Worm (Caenorhabditis elegans) whole organism, L3 larva: Measurements from ENCODE around the gene lips-15.
A peak's percentile ranks its signal among the peaks of the same experiment; 100 is the strongest.

ENCODE experiments used
- R02D3.7 ChIP-seq: fragments of 150-350 bp; optimal IDR thresholded peaks from 2 replicates; lab custom pipeline; 2014; ENCODE audit warnings: missing biosample characterization, missing genetic modification characterization
- ZK546.5 ChIP-seq: sonication (generic microtip); optimal IDR thresholded peaks from 2 replicates; lab custom pipeline; 2017; ENCODE audit warnings: missing biosample characterization, missing genetic modification characterization
- aly-2 ChIP-seq: fragments of 150-350 bp; optimal IDR thresholded peaks from 2 replicates; lab custom pipeline; 2014; ENCODE audit warnings: missing biosample characterization, missing genetic modification characterization
- ceh-16 ChIP-seq: sonication (generic microtip); optimal IDR thresholded peaks from 2 replicates; lab custom pipeline; 2017; ENCODE audit warnings: missing biosample characterization, missing genetic modification characterization
- ceh-28 ChIP-seq: fragments of 150-350 bp; optimal IDR thresholded peaks from 2 replicates; lab custom pipeline; 2014; ENCODE audit warnings: missing biosample characterization, missing genetic modification reagents, missing genetic modification characterization
- ceh-82 ChIP-seq: fragments of 150-350 bp; optimal IDR thresholded peaks from 2 replicates; lab custom pipeline; 2014; ENCODE audit warnings: missing biosample characterization, missing genetic modification characterization
- daf-12 ChIP-seq: fragments of 150-350 bp; optimal IDR thresholded peaks from 2 replicates; lab custom pipeline; 2014; ENCODE audit warnings: missing biosample characterization, missing genetic modification reagents, missing genetic modification characterization
- egl-27 ChIP-seq: sonication (generic microtip); optimal IDR thresholded peaks from 4 replicates; lab custom pipeline; 2017; ENCODE audit warnings: missing biosample characterization, missing genetic modification reagents, missing genetic modification characterization
- egl-5 ChIP-seq: fragments of 150-350 bp; optimal IDR thresholded peaks from 2 replicates; lab custom pipeline; 2017; ENCODE audit warnings: missing biosample characterization, missing genetic modification reagents, missing genetic modification characterization, inconsistent platforms
- elt-1 ChIP-seq: fragments of 150-350 bp; optimal IDR thresholded peaks from 2 replicates; lab custom pipeline; 2014; ENCODE audit warnings: missing biosample characterization, missing genetic modification characterization
- elt-3 ChIP-seq, 3 experiments: fragments of 150-350 bp in 1 of 3; sonication (generic microtip) in 2 of 3; optimal IDR thresholded peaks; 2 replicates in 2 of 3; 4 replicates in 1 of 3; lab custom pipeline; 2014 to 2017; ENCODE audit warnings: missing biosample characterization in 3 of 3, missing genetic modification characterization in 3 of 3
- eor-1 ChIP-seq, 2 experiments: fragments of 150-350 bp; optimal IDR thresholded peaks; 2 replicates each; lab custom pipeline; 2014 to 2018; ENCODE audit warnings: missing biosample characterization in 2 of 2, missing genetic modification characterization in 2 of 2
- fkh-10 ChIP-seq: sonication (generic microtip); optimal IDR thresholded peaks from 2 replicates; lab custom pipeline; 2017; ENCODE audit warnings: missing biosample characterization, missing genetic modification reagents, missing genetic modification characterization
- fkh-2 ChIP-seq: fragments of 150-350 bp; optimal IDR thresholded peaks from 2 replicates; lab custom pipeline; 2014; ENCODE audit warnings: missing biosample characterization, missing genetic modification reagents, missing genetic modification characterization
- fos-1 ChIP-seq: fragments of 150-350 bp; optimal IDR thresholded peaks from 2 replicates; lab custom pipeline; 2014; ENCODE audit warnings: missing biosample characterization, missing genetic modification characterization
- hmg-11 ChIP-seq: sonication (generic microtip); optimal IDR thresholded peaks from 2 replicates; lab custom pipeline; 2016; ENCODE audit warnings: missing genetic modification characterization, missing compliant biosample characterization
- jun-1 ChIP-seq: fragments of 150-350 bp; optimal IDR thresholded peaks from 2 replicates; lab custom pipeline; 2014; ENCODE audit warnings: missing biosample characterization, missing genetic modification reagents, missing genetic modification characterization
- lin-15B ChIP-seq: fragments of 150-350 bp; optimal IDR thresholded peaks from 2 replicates; lab custom pipeline; 2014; ENCODE audit warnings: missing biosample characterization, missing genetic modification characterization
- lin-39 ChIP-seq: fragments of 150-350 bp; optimal IDR thresholded peaks from 2 replicates; lab custom pipeline; 2018; ENCODE audit warnings: missing biosample characterization, missing genetic modification reagents, missing genetic modification characterization
- mdl-1 ChIP-seq: fragments of 150-350 bp; optimal IDR thresholded peaks from 2 replicates; lab custom pipeline; 2014; ENCODE audit warnings: missing biosample characterization, missing genetic modification characterization
- mml-1 ChIP-seq: fragments of 150-350 bp; sonication (generic microtip); optimal IDR thresholded peaks from 3 replicates; lab custom pipeline; 2014; ENCODE audit warnings: missing biosample characterization, missing genetic modification characterization
- nfya-1 ChIP-seq: sonication (generic microtip); optimal IDR thresholded peaks from 2 replicates; lab custom pipeline; 2017; ENCODE audit warnings: missing genetic modification characterization, mild to moderate bottlenecking, missing compliant biosample characterization, antibody characterized with exemption, moderate library complexity; ENCODE audit not compliant: insufficient read depth
- nhr-11 ChIP-seq: fragments of 150-350 bp; optimal IDR thresholded peaks from 2 replicates; lab custom pipeline; 2014; ENCODE audit warnings: missing biosample characterization, missing genetic modification characterization
- nhr-12 ChIP-seq: fragments of 150-350 bp; optimal IDR thresholded peaks from 2 replicates; lab custom pipeline; 2014; ENCODE audit warnings: missing biosample characterization, missing genetic modification characterization
- nhr-23 ChIP-seq: fragments of 150-350 bp; optimal IDR thresholded peaks from 2 replicates; lab custom pipeline; 2014; ENCODE audit warnings: missing biosample characterization, missing genetic modification reagents, missing genetic modification characterization
- nhr-237 ChIP-seq: fragments of 150-350 bp; optimal IDR thresholded peaks from 2 replicates; lab custom pipeline; 2014; ENCODE audit warnings: missing biosample characterization, missing genetic modification characterization
- nhr-25 ChIP-seq: sonication (generic microtip); optimal IDR thresholded peaks from 2 replicates; lab custom pipeline; 2017; ENCODE audit warnings: missing biosample characterization, missing genetic modification characterization
- nhr-28 ChIP-seq: fragments of 150-350 bp; optimal IDR thresholded peaks from 2 replicates; lab custom pipeline; 2014; ENCODE audit warnings: missing biosample characterization, missing genetic modification characterization
- nhr-43 ChIP-seq: sonication (generic microtip); optimal IDR thresholded peaks from 2 replicates; lab custom pipeline; 2016; ENCODE audit warnings: mild to moderate bottlenecking, missing genetic modification characterization, missing compliant biosample characterization; ENCODE audit not compliant: poor library complexity, severe bottlenecking
- nhr-67 ChIP-seq: fragments of 150-350 bp; optimal IDR thresholded peaks from 2 replicates; lab custom pipeline; 2014; ENCODE audit warnings: missing biosample characterization, missing genetic modification characterization
- nhr-76 ChIP-seq: fragments of 150-350 bp; sonication (generic microtip); optimal IDR thresholded peaks from 5 replicates; lab custom pipeline; 2014; ENCODE audit warnings: missing biosample characterization, missing genetic modification characterization
- sea-2 ChIP-seq: fragments of 150-350 bp; sonication (generic microtip); optimal IDR thresholded peaks from 4 replicates; lab custom pipeline; 2014; ENCODE audit warnings: missing biosample characterization, missing genetic modification reagents, missing genetic modification characterization
- skn-1 ChIP-seq: fragments of 150-350 bp; optimal IDR thresholded peaks from 2 replicates; lab custom pipeline; 2014; ENCODE audit warnings: missing biosample characterization, missing genetic modification characterization
- snpc-4 ChIP-seq: fragments of 150-350 bp; optimal IDR thresholded peaks from 2 replicates; lab custom pipeline; 2014; ENCODE audit warnings: missing biosample characterization, missing genetic modification characterization
- tbx-2 ChIP-seq: sonication (generic microtip); optimal IDR thresholded peaks from 2 replicates; lab custom pipeline; 2016; ENCODE audit warnings: mild to moderate bottlenecking, missing genetic modification characterization, missing compliant biosample characterization
- unc-62 ChIP-seq: fragments of 150-350 bp; sonication (generic microtip); optimal IDR thresholded peaks from 4 replicates; lab custom pipeline; 2014; ENCODE audit warnings: missing biosample characterization, missing genetic modification reagents, missing genetic modification characterization
- zag-1 ChIP-seq: fragments of 150-350 bp; optimal IDR thresholded peaks from 2 replicates; lab custom pipeline; 2014; ENCODE audit warnings: missing biosample characterization, missing genetic modification characterization
- ztf-11 ChIP-seq: fragments of 150-350 bp; optimal IDR thresholded peaks from 2 replicates; lab custom pipeline; 2014; ENCODE audit warnings: missing biosample characterization, missing genetic modification characterization
- ztf-4 ChIP-seq: fragments of 150-350 bp; optimal IDR thresholded peaks from 2 replicates; lab custom pipeline; 2014; ENCODE audit warnings: missing biosample characterization, missing genetic modification characterization

Gene lips-15

ce11 chrII:12608653-12609052 is 4.5 kb downstream of the lips-15 start, which contains the start of gene Y38E10A.9:
TSS of gene Y38E10A.9 (plus strand) at chrII:12608953.
- no peak for TF ChIP-seq ZK546.5 (tag; lab: Kevin White, UChicago)
- no peak for TF ChIP-seq mml-1 (tag; lab: Kevin White, UChicago)
- no peak for TF ChIP-seq jun-1 (tag; lab: Kevin White, UChicago)
- no peak for TF ChIP-seq nhr-43
- no peak for TF ChIP-seq zag-1
- no peak for TF ChIP-seq elt-1
- no peak for TF ChIP-seq nhr-11 (tag; lab: Kevin White, UChicago)
- TF ChIP-seq aly-2 (tag; lab: Kevin White, UChicago), result no peak
- no peak for TF ChIP-seq nhr-23 (tag; lab: Kevin White, UChicago)
- no peak for TF ChIP-seq unc-62 (GFP tag; lab: Kevin White, UChicago)
- TF ChIP-seq hmg-11 (tag; lab: Kevin White, UChicago), result no peak
- no peak for TF ChIP-seq nhr-12
- TF ChIP-seq nhr-237, result no peak
- no peak for TF ChIP-seq R02D3.7 (tag; lab: Kevin White, UChicago)
- TF ChIP-seq snpc-4 (tag; lab: Kevin White, UChicago), result no peak
- TF ChIP-seq fkh-10 (GFP tag; lab: Kevin White, UChicago), result no peak
- TF ChIP-seq ceh-28 (tag; lab: Kevin White, UChicago), result no peak
- no peak for TF ChIP-seq egl-27 (tag; lab: Kevin White, UChicago)
- TF ChIP-seq ztf-4 (tag; lab: Kevin White, UChicago), result no peak
- TF ChIP-seq nhr-25, result no peak

- TF ChIP-seq ceh-82 (tag; lab: Kevin White, UChicago) (no peak), nhr-237 (no peak)
These were observed 8.0 kb downstream of the lips-15 start, which contains the start of gene nspe-4 for ce11 chrII:12612218-12612617. TSS of gene nspe-4 (plus strand) at chrII:12612518.

ce11 chrII:12615413-12615812 is 11.2 kb downstream of the lips-15 start:
- TF ChIP-seq zag-1, result no peak
- no peak for TF ChIP-seq lin-39 (tag; lab: Kevin White, UChicago)
- peak; percentile 42 for TF ChIP-seq nhr-23 (tag; lab: Kevin White, UChicago)
- TF ChIP-seq nhr-43, result peak; percentile 91
- no peak for TF ChIP-seq nhr-28 (tag; lab: Kevin White, UChicago)
- no peak for TF ChIP-seq ceh-16 (tag; lab: Kevin White, UChicago)
- no peak for TF ChIP-seq mml-1 (tag; lab: Kevin White, UChicago)
- no peak for TF ChIP-seq ZK546.5 (tag; lab: Kevin White, UChicago)
- TF ChIP-seq skn-1 (tag; lab: Kevin White, UChicago), result no peak
- TF ChIP-seq, all 47 proteins: peak for 2

ce11 chrII:12616081-12616480 is 11.9 kb downstream of the lips-15 start, which contains the start of gene nspe-6:
TSS of gene nspe-6 (minus strand) at chrII:12616181.
- TF ChIP-seq mml-1 (tag; lab: Kevin White, UChicago), result no peak
- no peak for TF ChIP-seq R02D3.7 (tag; lab: Kevin White, UChicago)
- TF ChIP-seq fkh-10 (GFP tag; lab: Kevin White, UChicago), result no peak
- no peak for TF ChIP-seq mdl-1
- no peak for TF ChIP-seq nhr-25
- no peak for TF ChIP-seq unc-62 (GFP tag; lab: Kevin White, UChicago)
- TF ChIP-seq fkh-2 (tag; lab: Kevin White, UChicago), result no peak
- no peak for TF ChIP-seq eor-1 (tag; optimal IDR thresholded peaks at IDR 0.05; lab: Kevin White, UChicago)
- TF ChIP-seq ceh-28 (tag; lab: Kevin White, UChicago), result no peak
- no peak for TF ChIP-seq nhr-12
- TF ChIP-seq lin-39 (tag; lab: Kevin White, UChicago), result no peak
- no peak for TF ChIP-seq lin-15B

- TF ChIP-seq ceh-28 (tag; lab: Kevin White, UChicago) (no peak), fos-1 (tag; lab: Kevin White, UChicago) (no peak), egl-5 (no peak), nhr-67 (no peak), nhr-76 (tag; lab: Kevin White, UChicago) (no peak), lin-15B (no peak), daf-12 (tag; lab: Kevin White, UChicago) (no peak), mdl-1 (no peak), ztf-11 (tag; lab: Kevin White, UChicago) (no peak), elt-3 (tag; optimal IDR thresholded peaks at IDR 0.05; lab: Kevin White, UChicago) (no peak), fkh-10 (GFP tag; lab: Kevin White, UChicago) (no peak), nhr-12 (no peak), nfya-1 (tag; lab: Kevin White, UChicago) (no peak), eor-1 (tag; optimal IDR thresholded peaks at IDR 0.05; lab: Kevin White, UChicago) (no peak), tbx-2 (tag; lab: Kevin White, UChicago) (no peak), nhr-237 (no peak), ztf-4 (tag; lab: Kevin White, UChicago) (no peak), sea-2 (no peak)
These were observed 13.4 kb downstream of the lips-15 start, which contains the start of gene nspe-3 for ce11 chrII:12617586-12617985. TSS of gene nspe-3 (plus strand) at chrII:12617886.
